Fruit fly (Drosophila melanogaster) whole organism, adult: Measurements from ENCODE around the gene CG3407.

Experiments
- Clk ChIP-seq: fragments of 200-800 bp; sonication (Bioruptor generic); optimal IDR thresholded peaks from 2 replicates; lab custom pipeline; 2017; ENCODE audit warnings: missing biosample characterization, missing genetic modification characterization
- bab1 ChIP-seq: fragments of 200-800 bp; sonication (Bioruptor generic); optimal IDR thresholded peaks from 3 replicates; lab custom pipeline; 2019; ENCODE audit warnings: missing biosample characterization, mild to moderate bottlenecking, missing genetic modification characterization, moderate library complexity

- TF ChIP-seq Clk (GFP tag; lab: Kevin White, UChicago): no peak
- no peak for TF ChIP-seq bab1
These were observed 6.8 kb downstream of the CG3407 start for dm6 chr2L:3806197-3807030.
